Worm (Caenorhabditis elegans): ENCODE measurements around the gene nhr-282.

nhr-282 gene

ce11 chrV:15773941-15774340 lies 38.1 kb upstream of the nhr-282 start:
- TF ChIP-seq ceh-34 (tag; optimal IDR thresholded peaks at IDR 0.05) (no peak), elt-2 (tag; optimal IDR thresholded peaks at IDR 0.05) (no peak), madf-2 (tag; optimal IDR thresholded peaks at IDR 0.05) (no peak)

ce11 chrV:15776651-15777050 lies 35.4 kb upstream of the nhr-282 start, which contains the start of gene nhr-283:
TSS of gene nhr-283 (minus strand) at chrV:15776751.
- TF ChIP-seq madf-2 (tag; optimal IDR thresholded peaks at IDR 0.05), result no peak
- TF ChIP-seq ama-1 (optimal IDR thresholded peaks at IDR 0.05), result no peak
- no peak for TF ChIP-seq hlh-8 (tag; optimal IDR thresholded peaks at IDR 0.05)
- no peak for TF ChIP-seq nhr-11 (tag; optimal IDR thresholded peaks at IDR 0.05)
- TF ChIP-seq pax-1 (tag; optimal IDR thresholded peaks at IDR 0.05), result no peak
- TF ChIP-seq ceh-18 (tag; optimal IDR thresholded peaks at IDR 0.05), result no peak
- no peak for TF ChIP-seq ceh-22 (tag; optimal IDR thresholded peaks at IDR 0.05)
- no peak for TF ChIP-seq sdc-2 (tag; optimal IDR thresholded peaks at IDR 0.05)
- TF ChIP-seq syd-9 (tag; optimal IDR thresholded peaks at IDR 0.05), result no peak
- no peak for TF ChIP-seq ttx-3 (tag; optimal IDR thresholded peaks at IDR 0.05)
- TF ChIP-seq K09A11.1 (tag; optimal IDR thresholded peaks at IDR 0.05; ENCODE audit: insufficient read depth), result no peak
- no peak for TF ChIP-seq lim-6 (tag; optimal IDR thresholded peaks at IDR 0.05)
- TF ChIP-seq ceh-34 (tag; optimal IDR thresholded peaks at IDR 0.05), result no peak
- no peak for TF ChIP-seq ceh-2 (tag; optimal IDR thresholded peaks at IDR 0.05)
- no peak for TF ChIP-seq ceh-30 (tag; optimal IDR thresholded peaks at IDR 0.05)

ce11 chrV:15779128-15779729 lies 32.9 kb upstream of the nhr-282 start, which contains the start of the genes nhr-285 and irld-52:
TSS of gene nhr-285 (minus strand) at chrV:15779228.
TSS of gene irld-52 (plus strand) at chrV:15779679.
- no peak for TF ChIP-seq ets-4 (tag; optimal IDR thresholded peaks at IDR 0.05)
- no peak for TF ChIP-seq pqm-1 (tag; optimal IDR thresholded peaks at IDR 0.05)
- no peak for TF ChIP-seq ceh-45 (GFP tag; IDR thresholded peaks at IDR 0.05)
- TF ChIP-seq ceh-30 (tag; optimal IDR thresholded peaks at IDR 0.05), result no peak
- no peak for TF ChIP-seq pha-4 (tag; optimal IDR thresholded peaks at IDR 0.05)
- no peak for TF ChIP-seq lim-6 (tag; optimal IDR thresholded peaks at IDR 0.05)
- TF ChIP-seq ceh-6 (GFP tag; optimal IDR thresholded peaks at IDR 0.05), result no peak
- no peak for TF ChIP-seq che-1 (tag; optimal IDR thresholded peaks at IDR 0.05)
- TF ChIP-seq tbx-7 (tag; optimal IDR thresholded peaks at IDR 0.05), result no peak
- no peak for TF ChIP-seq nhr-11 (tag; optimal IDR thresholded peaks at IDR 0.05)

- TF ChIP-seq eyg-1 (tag; optimal IDR thresholded peaks at IDR 0.05) (no peak), syd-9 (tag; optimal IDR thresholded peaks at IDR 0.05) (no peak), fax-1 (tag; optimal IDR thresholded peaks at IDR 0.05) (no peak), hlh-13 (GFP tag; optimal IDR thresholded peaks at IDR 0.05) (no peak), fkh-6 (tag; optimal IDR thresholded peaks at IDR 0.05) (no peak), ceh-30 (tag; optimal IDR thresholded peaks at IDR 0.05) (no peak), unc-86 (tag; optimal IDR thresholded peaks at IDR 0.05) (no peak), nfya-1 (tag; optimal IDR thresholded peaks at IDR 0.05) (no peak), pax-1 (tag; optimal IDR thresholded peaks at IDR 0.05) (no peak), hlh-6 (tag; optimal IDR thresholded peaks at IDR 0.05) (no peak), che-1 (tag; optimal IDR thresholded peaks at IDR 0.05) (no peak)
Observed at ce11 chrV:15781086-15781485, 31.0 kb upstream of the nhr-282 start, which contains the start of gene T26E4.2. TSS of gene T26E4.2 (plus strand) at chrV:15781386.

- TF ChIP-seq pha-4 (tag; optimal IDR thresholded peaks at IDR 0.05), result no peak
- no peak for TF ChIP-seq odd-2 (tag; optimal IDR thresholded peaks at IDR 0.05)
- no peak for TF ChIP-seq ceh-9 (tag; optimal IDR thresholded peaks at IDR 0.05)
- TF ChIP-seq fkh-10 (GFP tag; optimal IDR thresholded peaks at IDR 0.05), result no peak
- TF ChIP-seq sdc-2 (tag; optimal IDR thresholded peaks at IDR 0.05), result no peak
- TF ChIP-seq nfya-1 (tag; optimal IDR thresholded peaks at IDR 0.05), result no peak
- TF ChIP-seq ceh-19 (GFP tag; optimal IDR thresholded peaks at IDR 0.05), result no peak
- no peak for TF ChIP-seq T23F11.4 (GFP tag; optimal IDR thresholded peaks at IDR 0.05)
- no peak for TF ChIP-seq syd-9 (tag; optimal IDR thresholded peaks at IDR 0.05)
- TF ChIP-seq ceh-45 (GFP tag; IDR thresholded peaks at IDR 0.05), result no peak
- no peak for TF ChIP-seq fkh-6 (tag; optimal IDR thresholded peaks at IDR 0.05)
- TF ChIP-seq dve-1 (tag; optimal IDR thresholded peaks at IDR 0.05), result no peak
- no peak for TF ChIP-seq ceh-18 (tag; optimal IDR thresholded peaks at IDR 0.05)
Observed at ce11 chrV:15782494-15782893, 29.6 kb upstream of the nhr-282 start, which contains the start of gene T26E4.3. TSS of gene T26E4.3 (plus strand) at chrV:15782794.
